Fruit fly (Drosophila melanogaster): ENCODE measurements around the gene RtcB.

dm6 chr2L:19401914-19402313 is 28.5 kb upstream of the RtcB start:
- TF ChIP-seq fd85E (GFP tag; optimal IDR thresholded peaks at IDR 0.05) = no peak
- TF ChIP-seq CG10669 (GFP tag; optimal IDR thresholded peaks at IDR 0.05) = no peak
- no peak for TF ChIP-seq achi (GFP tag; optimal IDR thresholded peaks at IDR 0.05)
- no peak for TF ChIP-seq Hr38 (GFP tag; optimal IDR thresholded peaks at IDR 0.05)
- TF ChIP-seq CG4318 (GFP tag; optimal IDR thresholded peaks at IDR 0.05) = no peak
- TF ChIP-seq fd59A (GFP tag; optimal IDR thresholded peaks at IDR 0.05) = no peak
- no peak for TF ChIP-seq acj6 (GFP tag; optimal IDR thresholded peaks at IDR 0.05)
- no peak for TF ChIP-seq Smox (GFP tag; optimal IDR thresholded peaks at IDR 0.05)
- no peak for TF ChIP-seq Blimp-1 (GFP tag; optimal IDR thresholded peaks at IDR 0.05)
- no peak for TF ChIP-seq CG11762 (GFP tag; optimal IDR thresholded peaks at IDR 0.05; ENCODE audit: insufficient read depth)

All from whole organism, prepupa.